Worm (Caenorhabditis elegans): ENCODE measurements around the gene ZK1010.2.

Gene ZK1010.2

DNA sequence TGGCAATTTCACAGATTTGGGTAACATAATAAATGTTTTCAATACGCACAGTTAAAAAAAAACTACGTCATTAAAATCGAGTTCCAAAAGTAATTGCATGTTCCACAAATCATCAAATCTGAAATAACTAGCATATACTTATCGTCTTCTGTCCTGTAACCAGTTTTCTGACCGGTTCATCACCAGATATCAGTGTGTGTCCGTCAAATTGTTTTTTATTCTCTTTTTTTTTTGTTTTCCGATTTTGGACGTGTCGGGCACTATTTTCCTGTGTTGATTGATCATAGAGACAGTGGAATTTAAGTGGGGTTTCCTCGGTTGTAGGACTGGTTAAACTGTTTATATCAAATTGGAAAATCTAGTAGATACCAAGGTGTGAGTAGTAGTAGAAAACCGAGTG, 36.2 kb upstream of the ZK1010.2 start:
- TF ChIP-seq unc-86 (tag; optimal IDR thresholded peaks at IDR 0.05) (no peak), hlh-15 (tag; optimal IDR thresholded peaks at IDR 0.05) (no peak), ets-4 (tag; optimal IDR thresholded peaks at IDR 0.05) (no peak), ttx-3 (tag; optimal IDR thresholded peaks at IDR 0.05) (no peak), hlh-30 (tag; optimal IDR thresholded peaks at IDR 0.05; ENCODE audit: insufficient read depth) (no peak), elt-4 (tag; optimal IDR thresholded peaks at IDR 0.05) (no peak), ceh-48 (tag; optimal IDR thresholded peaks at IDR 0.05) (no peak), nhr-11 (tag; optimal IDR thresholded peaks at IDR 0.05) (no peak), ceh-19 (GFP tag; optimal IDR thresholded peaks at IDR 0.05) (no peak), pros-1 (tag; optimal IDR thresholded peaks at IDR 0.05) (no peak)

DNA sequence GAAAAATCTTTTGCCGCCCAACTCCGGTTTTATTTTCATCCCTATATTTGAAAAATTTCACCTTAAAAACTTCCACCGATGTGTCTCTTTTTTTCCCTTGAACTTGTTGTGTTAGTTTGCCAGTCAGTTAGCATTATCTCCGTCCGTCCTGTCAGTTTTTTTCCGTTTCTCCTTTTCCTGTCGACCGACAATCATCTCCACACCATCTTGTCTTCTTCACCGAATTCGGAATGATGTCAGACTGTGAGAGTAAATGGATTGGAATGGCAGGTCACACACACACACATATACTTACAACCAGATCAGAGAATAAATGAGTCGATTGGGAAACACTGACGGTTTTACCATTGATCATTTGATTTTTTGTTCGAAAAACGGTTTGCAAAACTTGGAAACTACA, 34.3 kb upstream of the ZK1010.2 start:
- no peak for TF ChIP-seq C08G9.2 (tag; optimal IDR thresholded peaks at IDR 0.05)
- TF ChIP-seq F13H6.1 (tag; optimal IDR thresholded peaks at IDR 0.05): no peak
- no peak for TF ChIP-seq unc-3 (GFP tag; conservative IDR thresholded peaks at IDR 0.05)
- no peak for TF ChIP-seq unc-3 (tag; optimal IDR thresholded peaks at IDR 0.05)
- TF ChIP-seq ceh-19 (GFP tag; optimal IDR thresholded peaks at IDR 0.05): no peak
- TF ChIP-seq C38D4.7 (GFP tag; optimal IDR thresholded peaks at IDR 0.05): no peak
- TF ChIP-seq madf-2 (tag; optimal IDR thresholded peaks at IDR 0.05): no peak
- TF ChIP-seq pqm-1 (tag; optimal IDR thresholded peaks at IDR 0.05): no peak

DNA sequence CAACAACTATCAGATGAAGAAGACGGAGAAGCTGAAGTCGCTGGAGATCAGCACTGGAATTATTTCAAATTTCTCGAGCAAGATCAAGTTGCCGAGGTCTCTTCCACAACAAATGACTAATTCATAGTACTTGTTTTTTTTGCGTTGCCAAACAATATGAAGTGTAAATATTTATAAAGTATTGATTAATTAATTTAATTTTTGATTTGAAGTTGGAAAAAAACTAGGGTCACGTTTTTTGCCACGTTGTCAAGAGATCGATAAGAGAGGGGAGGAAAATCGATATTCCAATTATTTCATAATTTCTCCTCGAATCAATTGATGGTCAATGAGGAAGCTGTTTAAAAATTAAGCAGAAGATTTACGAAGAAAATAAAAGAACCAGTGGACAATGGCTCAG, 27.5 kb upstream of the ZK1010.2 start, which contains the start of gene snf-7:
TSS of gene snf-7 (plus strand) at position 301 of the 400 bp plus-strand sequence.
- TF ChIP-seq dve-1 (tag; optimal IDR thresholded peaks at IDR 0.05) (no peak), ceh-22 (tag; optimal IDR thresholded peaks at IDR 0.05) (no peak)

DNA sequence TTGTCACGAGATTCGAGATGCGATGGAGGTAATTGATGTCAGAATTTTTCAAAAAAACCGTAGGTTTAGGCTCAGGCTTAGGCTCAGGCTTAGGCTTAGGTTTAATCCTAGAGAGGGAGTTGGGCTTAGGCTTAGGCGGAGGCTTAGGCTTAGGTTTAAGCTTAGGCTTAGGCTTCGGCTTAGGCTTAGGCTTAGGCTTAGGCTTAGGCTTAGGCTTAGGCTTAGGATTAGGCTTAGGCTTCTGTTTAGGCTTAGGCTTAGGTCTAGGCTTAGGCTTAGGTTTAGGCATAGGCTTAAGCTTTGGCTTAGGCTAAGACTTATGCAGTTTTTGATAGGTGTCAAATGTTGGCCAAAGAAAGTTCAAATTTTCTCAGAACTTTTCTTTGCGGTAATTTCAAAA, 26.7 kb upstream of the ZK1010.2 start:
- TF ChIP-seq K02D7.2 (tag; optimal IDR thresholded peaks at IDR 0.05) (peak; percentile 10), dve-1 (tag; optimal IDR thresholded peaks at IDR 0.05) (peak; percentile 88), hlh-8 (tag; optimal IDR thresholded peaks at IDR 0.05) (no peak)

DNA sequence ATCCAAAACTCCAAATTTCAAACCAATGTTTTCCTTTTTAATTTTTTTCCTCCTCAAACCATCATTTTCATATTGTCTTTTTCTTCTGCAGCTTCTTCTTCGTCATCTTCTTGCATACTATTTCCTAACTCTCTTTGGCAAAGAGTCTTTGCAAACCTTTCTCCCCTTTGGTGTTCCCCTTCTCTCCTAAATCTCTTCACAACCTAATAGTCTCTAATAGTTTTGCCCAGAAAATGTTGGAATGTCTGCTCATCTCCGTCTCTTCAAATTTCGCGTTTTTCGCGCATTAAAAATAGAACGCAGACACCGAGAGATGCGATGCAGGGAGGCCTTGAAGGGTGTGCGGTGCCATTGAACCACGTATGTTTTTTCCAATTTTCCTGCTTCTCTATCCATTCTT, 24.4 kb upstream of the ZK1010.2 start, which contains the start of gene ZK1010.10:
TSS of gene ZK1010.10 (plus strand) at position 286 of the 400 bp plus-strand sequence.
- TF ChIP-seq hlh-15 (tag; optimal IDR thresholded peaks at IDR 0.05) (no peak), ttx-3 (tag; optimal IDR thresholded peaks at IDR 0.05) (no peak), unc-55 (GFP tag; optimal IDR thresholded peaks at IDR 0.05) (peak; percentile 51), tbx-2 (tag; optimal IDR thresholded peaks at IDR 0.05) (peak; percentile 42), ceh-34 (tag; optimal IDR thresholded peaks at IDR 0.05) (peak; percentile 19), nfya-1 (tag; optimal IDR thresholded peaks at IDR 0.05) (peak; percentile 65), ceh-31 (tag; optimal IDR thresholded peaks at IDR 0.05) (peak; percentile 75), ceh-24 (tag; optimal IDR thresholded peaks at IDR 0.05) (no peak), ceh-18 (tag; optimal IDR thresholded peaks at IDR 0.05) (peak; percentile 23), ceh-14 (tag; optimal IDR thresholded peaks at IDR 0.05) (peak; percentile 41), pax-1 (tag; optimal IDR thresholded peaks at IDR 0.05) (peak; percentile 55), unc-42 (tag; optimal IDR thresholded peaks at IDR 0.05) (peak; percentile 59)

DNA sequence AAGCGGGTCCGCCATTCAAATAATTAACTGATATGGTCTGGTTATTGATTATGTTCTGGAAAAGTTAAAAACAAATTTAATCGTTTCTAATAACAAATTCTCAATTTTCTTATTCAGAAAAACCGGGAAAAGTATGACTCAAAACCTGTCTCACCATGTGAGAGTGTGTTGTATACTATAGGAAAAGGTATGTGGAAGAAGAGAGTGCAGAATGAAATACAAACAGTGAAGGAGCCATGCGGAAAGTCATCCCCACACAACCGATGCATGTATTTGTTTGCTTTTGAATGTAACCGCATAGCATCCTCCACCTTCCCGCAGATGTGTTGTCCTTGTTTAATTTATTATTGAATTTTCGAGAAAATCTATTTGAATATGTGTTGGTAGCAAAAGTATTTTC, 22.8 kb upstream of the ZK1010.2 start, which contains the start of gene ZK1010.8:
TSS of gene ZK1010.8 (minus strand) at position 214 of the 400 bp plus-strand sequence.
- no peak for TF ChIP-seq ceh-2 (tag; optimal IDR thresholded peaks at IDR 0.05)
- TF ChIP-seq T23F11.4 (GFP tag; optimal IDR thresholded peaks at IDR 0.05): no peak
- no peak for TF ChIP-seq unc-86 (tag; optimal IDR thresholded peaks at IDR 0.05)

Data from whole organism, late embryonic.